Worm (Caenorhabditis elegans) whole organism, mixed stage, embryonic: Measurements from ENCODE around the gene cnc-9.

Experiments used
- cnd-1 ChIP-seq: fragments of 200-800 bp; sonication (Bioruptor generic); optimal IDR thresholded peaks from 2 replicates; lab custom pipeline; 2018; ENCODE audit warnings: mild to moderate bottlenecking, missing genetic modification characterization, missing compliant biosample characterization
- lsy-2 ChIP-seq: fragments of 150-350 bp; optimal IDR thresholded peaks from 2 replicates; lab custom pipeline; 2014; ENCODE audit warnings: missing biosample characterization, missing genetic modification characterization
- mls-2 ChIP-seq: sonication (generic microtip); optimal IDR thresholded peaks from 2 replicates; lab custom pipeline; 2016; ENCODE audit warnings: mild to moderate bottlenecking, missing genetic modification characterization, moderate library complexity, missing compliant biosample characterization
- nhr-28 ChIP-seq: fragments of 150-350 bp; optimal IDR thresholded peaks from 2 replicates; lab custom pipeline; 2014; ENCODE audit warnings: missing biosample characterization, missing genetic modification characterization
- pha-4 ChIP-seq: fragments of 150-350 bp; optimal IDR thresholded peaks from 2 replicates; lab custom pipeline; 2018; ENCODE audit warnings: missing biosample characterization, missing genetic modification reagents, missing genetic modification characterization
- unc-62 ChIP-seq: fragments of 150-350 bp; optimal IDR thresholded peaks from 2 replicates; lab custom pipeline; 2014; ENCODE audit warnings: missing biosample characterization, missing genetic modification reagents, missing genetic modification characterization

- no peak for TF ChIP-seq cnd-1 (tag; lab: Kevin White, UChicago)
- TF ChIP-seq nhr-28, result no peak
- TF ChIP-seq unc-62 (GFP tag; lab: Kevin White, UChicago), result no peak
- no peak for TF ChIP-seq pha-4
- TF ChIP-seq lsy-2 (tag; lab: Kevin White, UChicago), result no peak
- no peak for TF ChIP-seq mls-2
These were observed 28.9 kb upstream of the cnc-9 start, which contains the start of gene srw-69 for ce11 chrV:7428880-7429279.
